Worm (Caenorhabditis elegans) whole organism, L2 larva: ENCODE measurements around the gene serp-1.2.

Experiments
- ceh-82 ChIP-seq: fragments of 150-350 bp; optimal IDR thresholded peaks from 2 replicates; lab custom pipeline; 2014; ENCODE audit warnings: missing biosample characterization, missing genetic modification characterization
- elt-3 ChIP-seq: sonication (generic microtip); optimal IDR thresholded peaks from 2 replicates; lab custom pipeline; 2017; ENCODE audit warnings: missing biosample characterization, missing genetic modification characterization
- nhr-10 ChIP-seq: sonication (generic microtip); optimal IDR thresholded peaks from 2 replicates; lab custom pipeline; 2017; ENCODE audit warnings: missing biosample characterization, missing genetic modification characterization
- nhr-12 ChIP-seq: fragments of 150-350 bp; optimal IDR thresholded peaks from 2 replicates; lab custom pipeline; 2014; ENCODE audit warnings: missing biosample characterization, missing genetic modification characterization
- skn-1 ChIP-seq: sonication (generic microtip); optimal IDR thresholded peaks from 2 replicates; lab custom pipeline; 2017; ENCODE audit warnings: missing biosample characterization, missing genetic modification characterization
- unc-62 ChIP-seq: fragments of 150-350 bp; optimal IDR thresholded peaks from 2 replicates; lab custom pipeline; 2014; ENCODE audit warnings: missing biosample characterization, missing genetic modification reagents, missing genetic modification characterization

ce11 chrIV:8221946-8222345 lies 3.5 kb upstream of the serp-1.2 start, which contains the start of gene gpx-6:
- no peak for TF ChIP-seq ceh-82 (tag; lab: Kevin White, UChicago)
- TF ChIP-seq nhr-10 (tag; lab: Kevin White, UChicago) = no peak
- TF ChIP-seq skn-1 (tag; lab: Kevin White, UChicago) = no peak
- no peak for TF ChIP-seq elt-3 (tag; lab: Kevin White, UChicago)
- TF ChIP-seq nhr-12 (tag; lab: Kevin White, UChicago) = no peak
- no peak for TF ChIP-seq unc-62
